Fruit fly (Drosophila melanogaster): ENCODE measurements around the gene bdl.
A peak's percentile ranks its signal among the peaks of the same experiment; 100 is the strongest.

bdl gene

dm6 chr2L:4361438-4361975 is 37.2 kb downstream of the bdl start, which contains the start of gene Traf4:
Traf4 (plus strand) TSS chr2L:4361925.
- no peak for TF ChIP-seq CG17801 (GFP tag; optimal IDR thresholded peaks at IDR 0.05; ENCODE audit: partially characterized antibody)

- no peak for TF ChIP-seq CG17801 (GFP tag; optimal IDR thresholded peaks at IDR 0.05; ENCODE audit: partially characterized antibody)
These were observed 39.4 kb downstream of the bdl start for dm6 chr2L:4363707-4364270.

dm6 chr2L:4364914-4365313 is 40.6 kb downstream of the bdl start:
- no peak for TF ChIP-seq CG17801 (GFP tag; optimal IDR thresholded peaks at IDR 0.05; ENCODE audit: partially characterized antibody)

- TF ChIP-seq CG17801 (GFP tag; optimal IDR thresholded peaks at IDR 0.05; ENCODE audit: partially characterized antibody), result no peak
These were observed 41.5 kb downstream of the bdl start for dm6 chr2L:4365792-4366326.

dm6 chr2L:4366652-4367051 is 42.3 kb downstream of the bdl start:
- no peak for TF ChIP-seq CG17801 (GFP tag; optimal IDR thresholded peaks at IDR 0.05; ENCODE audit: partially characterized antibody)

dm6 chr2L:4368553-4369268 is 44.4 kb downstream of the bdl start:
- TF ChIP-seq CG17801 (GFP tag; optimal IDR thresholded peaks at IDR 0.05; ENCODE audit: partially characterized antibody), result no peak

- no peak for TF ChIP-seq CG17801 (GFP tag; optimal IDR thresholded peaks at IDR 0.05; ENCODE audit: partially characterized antibody)
These were observed 45.7 kb downstream of the bdl start for dm6 chr2L:4370007-4370521.

dm6 chr2L:4370592-4370991 is 46.2 kb downstream of the bdl start:
- no peak for TF ChIP-seq CG17801 (GFP tag; optimal IDR thresholded peaks at IDR 0.05; ENCODE audit: partially characterized antibody)

- TF ChIP-seq CG17801 (GFP tag; optimal IDR thresholded peaks at IDR 0.05; ENCODE audit: partially characterized antibody), result peak; percentile 36
These were observed 47.3 kb downstream of the bdl start for dm6 chr2L:4371516-4372136.

dm6 chr2L:4372802-4373570 is 48.6 kb downstream of the bdl start:
- no peak for TF ChIP-seq CG17801 (GFP tag; optimal IDR thresholded peaks at IDR 0.05; ENCODE audit: partially characterized antibody)

- no peak for TF ChIP-seq CG17801 (GFP tag; optimal IDR thresholded peaks at IDR 0.05; ENCODE audit: partially characterized antibody)
These were observed 51.0 kb downstream of the bdl start for dm6 chr2L:4375035-4376009.

dm6 chr2L:4377747-4378146 is 53.4 kb downstream of the bdl start:
- no peak for TF ChIP-seq CG17801 (GFP tag; optimal IDR thresholded peaks at IDR 0.05; ENCODE audit: partially characterized antibody)

dm6 chr2L:4378380-4378779 is 54.0 kb downstream of the bdl start:
- TF ChIP-seq CG17801 (GFP tag; optimal IDR thresholded peaks at IDR 0.05; ENCODE audit: partially characterized antibody), result no peak
